Worm (Caenorhabditis elegans): Measurements from ENCODE around the gene fbxa-141.
"Not testable (repeated sequence)": the region's sequence is repeated elsewhere in the genome, so short reads cannot be mapped to it uniquely, and the experiment has no call there.

ce11 chrX:14525081-14525324 lies 12.3 kb upstream of the fbxa-141 start, which contains the start of gene nspc-17:
- not testable (repeated sequence) for TF ChIP-seq fos-1 (tag; optimal IDR thresholded peaks at IDR 0.05); unc-55 (GFP tag; optimal IDR thresholded peaks at IDR 0.05); egl-27 (tag; optimal IDR thresholded peaks at IDR 0.05); nhr-12 (tag; optimal IDR thresholded peaks at IDR 0.05); nhr-77 (tag; optimal IDR thresholded peaks at IDR 0.05); lin-39 (tag; optimal IDR thresholded peaks at IDR 0.05); mdl-1 (tag; optimal IDR thresholded peaks at IDR 0.05); ama-1 (optimal IDR thresholded peaks at IDR 0.05); nhr-23 (tag; optimal IDR thresholded peaks at IDR 0.05); sem-4 (tag; optimal IDR thresholded peaks at IDR 0.05); nhr-10 (tag; optimal IDR thresholded peaks at IDR 0.05); R02D3.7 (tag; optimal IDR thresholded peaks at IDR 0.05); nhr-11 (tag; optimal IDR thresholded peaks at IDR 0.05)

Data from whole organism, L2 larva.